Fruit fly (Drosophila melanogaster) whole organism, embryonic: ENCODE results near the gene CG14327.

Experiments
- ATbp ChIP-seq: fragments of 200-800 bp; sonication (Bioruptor generic); optimal IDR thresholded peaks from 2 replicates; lab custom pipeline; 2017; ENCODE audit warnings: missing biosample characterization, mild to moderate bottlenecking, missing genetic modification characterization, missing genetic modification reagents
- Atf-2 ChIP-seq: fragments of 200-800 bp; sonication (Bioruptor generic); optimal IDR thresholded peaks from 2 replicates; lab custom pipeline; 2016; ENCODE audit warnings: missing biosample characterization, missing genetic modification characterization
- Awh ChIP-seq: fragments of 200-800 bp; sonication (Bioruptor generic); IDR thresholded peaks from 2 replicates; pipeline ENCODE4, ENCODE4 v1.3.6; 2022; ENCODE audit warnings: missing biosample characterization, missing genetic modification characterization
- Bdp1 ChIP-seq: fragments of 200-800 bp; sonication (Bioruptor generic); optimal IDR thresholded peaks from 3 replicates; lab custom pipeline; 2016; ENCODE audit warnings: missing biosample characterization, missing genetic modification characterization
- Bteb2 ChIP-seq: fragments of 200-800 bp; sonication (Bioruptor generic); optimal IDR thresholded peaks from 2 replicates; lab custom pipeline; 2016; ENCODE audit warnings: missing biosample characterization, missing genetic modification characterization
- CG10321 ChIP-seq: fragments of 200-800 bp; sonication (Bioruptor generic); IDR thresholded peaks from 2 replicates; pipeline ENCODE4 v1.3.6; 2022; ENCODE audit warnings: missing biosample characterization, missing genetic modification characterization
- CG10366 ChIP-seq: fragments of 200-800 bp; sonication (Bioruptor generic); IDR thresholded peaks from 2 replicates; pipeline ENCODE4 v1.3.6; 2022; ENCODE audit warnings: missing biosample characterization, missing genetic modification characterization
- CG11093 ChIP-seq: fragments of 200-800 bp; sonication (Bioruptor generic); IDR thresholded peaks from 3 replicates; pipeline ENCODE4 v1.3.6; 2022; ENCODE audit warnings: missing biosample characterization, missing genetic modification characterization
- CG12769 ChIP-seq: fragments of 200-800 bp; sonication (Bioruptor generic); optimal IDR thresholded peaks from 2 replicates; lab custom pipeline; 2019; ENCODE audit warnings: missing biosample characterization, mild to moderate bottlenecking, missing genetic modification characterization, moderate library complexity
- CG13296 ChIP-seq: fragments of 200-800 bp; sonication (Bioruptor generic); optimal IDR thresholded peaks from 3 replicates; lab custom pipeline; 2018; ENCODE audit warnings: missing biosample characterization, mild to moderate bottlenecking, missing genetic modification characterization
- CG13894 ChIP-seq: fragments of 200-800 bp; sonication (Bioruptor generic); optimal IDR thresholded peaks from 3 replicates; lab custom pipeline; 2018; ENCODE audit warnings: missing biosample characterization, mild to moderate bottlenecking, missing genetic modification characterization, moderate library complexity
- CG15011 ChIP-seq: fragments of 200-800 bp; sonication (Bioruptor generic); optimal IDR thresholded peaks from 3 replicates; lab custom pipeline; 2018; ENCODE audit warnings: missing biosample characterization, mild to moderate bottlenecking, missing genetic modification characterization
- CG15269 ChIP-seq: fragments of 200-800 bp; sonication (Bioruptor generic); optimal IDR thresholded peaks from 2 replicates; lab custom pipeline; 2018; ENCODE audit warnings: missing biosample characterization, mild to moderate bottlenecking, missing genetic modification characterization, moderate library complexity
- CG15479 ChIP-seq: fragments of 200-800 bp; sonication (Bioruptor generic); optimal IDR thresholded peaks from 3 replicates; lab custom pipeline; 2019; ENCODE audit warnings: missing biosample characterization, mild to moderate bottlenecking, missing genetic modification characterization, moderate library complexity
- CG17385 ChIP-seq: fragments of 200-800 bp; sonication (Bioruptor generic); optimal IDR thresholded peaks from 3 replicates; lab custom pipeline; 2018; ENCODE audit warnings: missing biosample characterization, mild to moderate bottlenecking, missing genetic modification characterization
- CG2678 ChIP-seq: fragments of 200-800 bp; sonication (Bioruptor generic); optimal IDR thresholded peaks from 3 replicates; lab custom pipeline; 2019; ENCODE audit warnings: missing biosample characterization, mild to moderate bottlenecking, missing genetic modification characterization, moderate library complexity
- CG31365 ChIP-seq: fragments of 200-800 bp; sonication (Bioruptor generic); optimal IDR thresholded peaks from 2 replicates; lab custom pipeline; 2018; ENCODE audit warnings: missing biosample characterization, mild to moderate bottlenecking, missing genetic modification characterization
- CG5245 ChIP-seq: fragments of 200-800 bp; sonication (Bioruptor generic); optimal IDR thresholded peaks from 3 replicates; lab custom pipeline; 2016; ENCODE audit warnings: missing biosample characterization, missing genetic modification characterization
- CG6254 ChIP-seq: fragments of 200-800 bp; sonication (Bioruptor generic); optimal IDR thresholded peaks from 3 replicates; lab custom pipeline; 2017; ENCODE audit warnings: mild to moderate bottlenecking, missing biosample characterization, missing genetic modification reagents, missing genetic modification characterization
- CG6272 ChIP-seq: fragments of 200-800 bp; sonication (Bioruptor generic); IDR thresholded peaks from 2 replicates; pipeline ENCODE4 v1.3.6; 2022; ENCODE audit warnings: missing biosample characterization, missing genetic modification characterization
- CG7745 ChIP-seq: fragments of 200-800 bp; sonication (Bioruptor generic); optimal IDR thresholded peaks from 2 replicates; lab custom pipeline; 2018; ENCODE audit warnings: missing biosample characterization, mild to moderate bottlenecking, missing genetic modification characterization, moderate library complexity
- CG8359 ChIP-seq: fragments of 200-800 bp; sonication (Bioruptor generic); optimal IDR thresholded peaks from 2 replicates; lab custom pipeline; 2017; ENCODE audit warnings: missing biosample characterization, mild to moderate bottlenecking, missing genetic modification characterization, borderline replicate concordance
- CG8924 ChIP-seq: fragments of 200-800 bp; optimal IDR thresholded peaks from 3 replicates; lab custom pipeline; 2019; ENCODE audit warnings: missing biosample characterization, mild to moderate bottlenecking, missing genetic modification characterization, moderate library complexity
- CG9727 ChIP-seq: fragments of 200-800 bp; sonication (Bioruptor generic); optimal IDR thresholded peaks from 3 replicates; lab custom pipeline; 2017; ENCODE audit warnings: missing biosample characterization, mild to moderate bottlenecking, missing genetic modification characterization
- CG9876 ChIP-seq: fragments of 200-800 bp; sonication (Bioruptor generic); optimal IDR thresholded peaks from 2 replicates; lab custom pipeline; 2016; ENCODE audit warnings: missing biosample characterization, missing genetic modification characterization
- CG9932 ChIP-seq: fragments of 200-800 bp; sonication (Bioruptor generic); IDR thresholded peaks from 2 replicates; pipeline ENCODE4 v1.3.6; 2022; ENCODE audit warnings: missing biosample characterization, missing genetic modification characterization
- Dek ChIP-seq: fragments of 200-800 bp; sonication (Bioruptor generic); optimal IDR thresholded peaks from 3 replicates; lab custom pipeline; 2019; ENCODE audit warnings: missing biosample characterization, mild to moderate bottlenecking, missing genetic modification characterization, moderate library complexity
- Gug ChIP-seq: fragments of 200-800 bp; sonication (Bioruptor generic); IDR thresholded peaks from 4 replicates; pipeline ENCODE4 v1.3.6; 2022; ENCODE audit warnings: missing biosample characterization, missing genetic modification characterization
- Hand ChIP-seq: fragments of 200-800 bp; sonication (Bioruptor generic); optimal IDR thresholded peaks from 2 replicates; lab custom pipeline; 2017; ENCODE audit warnings: mild to moderate bottlenecking, missing biosample characterization, missing genetic modification reagents, missing genetic modification characterization
- abd-A ChIP-seq: fragments of 200-800 bp; sonication (Bioruptor generic); optimal IDR thresholded peaks from 3 replicates; lab custom pipeline; 2019; ENCODE audit warnings: missing biosample characterization, mild to moderate bottlenecking, missing genetic modification characterization, moderate library complexity
- cad ChIP-seq: fragments of >200 bp; optimal IDR thresholded peaks from 2 replicates; lab custom pipeline; 2017; ENCODE audit warnings: missing biosample characterization, missing genetic modification characterization
- da ChIP-seq: fragments of 200-800 bp; sonication (Bioruptor generic); optimal IDR thresholded peaks from 2 replicates; lab custom pipeline; 2016; ENCODE audit warnings: missing biosample characterization, missing genetic modification characterization
- dpn ChIP-seq, 2 experiments: fragments of 200-800 bp; sonication (Bioruptor generic); optimal IDR thresholded peaks; 3 replicates each; lab custom pipeline; 2016; ENCODE audit warnings: missing biosample characterization in 2 of 2, missing genetic modification characterization in 2 of 2
- klu ChIP-seq: fragments of 200-800 bp; sonication (Bioruptor generic); IDR thresholded peaks from 2 replicates; pipeline ENCODE4 v1.3.6; 2022; ENCODE audit warnings: missing biosample characterization, missing genetic modification characterization
- lab ChIP-seq: fragments of 200-800 bp; sonication (Bioruptor generic); optimal IDR thresholded peaks from 3 replicates; lab custom pipeline; 2017; ENCODE audit warnings: missing biosample characterization, missing genetic modification characterization, mild to moderate bottlenecking, moderate library complexity, missing genetic modification reagents
- nerfin-1 ChIP-seq: fragments of 200-800 bp; sonication (Bioruptor generic); optimal IDR thresholded peaks from 3 replicates; lab custom pipeline; 2019; ENCODE audit warnings: missing biosample characterization, mild to moderate bottlenecking, missing genetic modification characterization, moderate library complexity
- nmo ChIP-seq: fragments of 200-800 bp; sonication (Bioruptor generic); optimal IDR thresholded peaks from 2 replicates; lab custom pipeline; 2018; ENCODE audit warnings: missing biosample characterization, mild to moderate bottlenecking, missing genetic modification characterization, moderate library complexity
- phol ChIP-seq: fragments of 200-800 bp; sonication (Bioruptor generic); optimal IDR thresholded peaks from 3 replicates; lab custom pipeline; 2018; ENCODE audit warnings: missing biosample characterization, mild to moderate bottlenecking, missing genetic modification characterization, moderate library complexity
- prd ChIP-seq, 3 experiments: fragments of >200 bp in 2 of 3; fragments of 200-800 bp in 1 of 3; sonication (Bioruptor generic) in 1 of 3; optimal IDR thresholded peaks in 2 of 3; IDR thresholded peaks in 1 of 3; 2 replicates in 2 of 3; 3 replicates in 1 of 3; pipeline versions ENCODE4 v1.3.6 to Lab custom; 2017 to 2022; ENCODE audit warnings: missing biosample characterization in 1 of 3, missing genetic modification characterization in 1 of 3
- rib ChIP-seq: fragments of 200-800 bp; sonication (Bioruptor generic); IDR thresholded peaks from 2 replicates; pipeline ENCODE4 v1.3.6; 2022; ENCODE audit warnings: missing biosample characterization, missing genetic modification characterization
- sens ChIP-seq: fragments of 200-800 bp; sonication (Bioruptor generic); peaks from one replicate; lab custom pipeline; 2016; ENCODE audit warnings: missing biosample characterization, missing genetic modification characterization
- sens-2 ChIP-seq: fragments of 200-800 bp; sonication (Bioruptor generic); IDR thresholded peaks from 2 replicates; pipeline ENCODE4 v1.3.6; 2022; ENCODE audit warnings: missing biosample characterization, missing genetic modification characterization
- slp2 ChIP-seq: fragments of 200-800 bp; sonication (Bioruptor generic); optimal IDR thresholded peaks from 2 replicates; lab custom pipeline; 2016; ENCODE audit warnings: missing biosample characterization, missing genetic modification characterization
- tll ChIP-seq, 2 experiments: fragments of 200-800 bp in 1 of 2; fragments of >200 bp in 1 of 2; sonication (Bioruptor generic) in 1 of 2; optimal IDR thresholded peaks; 2 replicates each; lab custom pipeline; 2017 to 2019; ENCODE audit warnings: missing biosample characterization in 2 of 2, missing genetic modification characterization in 2 of 2, mild to moderate bottlenecking in 1 of 2, moderate library complexity in 1 of 2
- yki ChIP-seq: fragments of >200 bp; optimal IDR thresholded peaks from 3 replicates; lab custom pipeline; 2018
- zen2 ChIP-seq: fragments of 200-800 bp; sonication (Bioruptor generic); IDR thresholded peaks from 3 replicates; pipeline ENCODE4 v1.3.6; 2022; ENCODE audit warnings: missing biosample characterization, missing genetic modification characterization; ENCODE audit not compliant: partially characterized antibody

CG14327 gene

DNA sequence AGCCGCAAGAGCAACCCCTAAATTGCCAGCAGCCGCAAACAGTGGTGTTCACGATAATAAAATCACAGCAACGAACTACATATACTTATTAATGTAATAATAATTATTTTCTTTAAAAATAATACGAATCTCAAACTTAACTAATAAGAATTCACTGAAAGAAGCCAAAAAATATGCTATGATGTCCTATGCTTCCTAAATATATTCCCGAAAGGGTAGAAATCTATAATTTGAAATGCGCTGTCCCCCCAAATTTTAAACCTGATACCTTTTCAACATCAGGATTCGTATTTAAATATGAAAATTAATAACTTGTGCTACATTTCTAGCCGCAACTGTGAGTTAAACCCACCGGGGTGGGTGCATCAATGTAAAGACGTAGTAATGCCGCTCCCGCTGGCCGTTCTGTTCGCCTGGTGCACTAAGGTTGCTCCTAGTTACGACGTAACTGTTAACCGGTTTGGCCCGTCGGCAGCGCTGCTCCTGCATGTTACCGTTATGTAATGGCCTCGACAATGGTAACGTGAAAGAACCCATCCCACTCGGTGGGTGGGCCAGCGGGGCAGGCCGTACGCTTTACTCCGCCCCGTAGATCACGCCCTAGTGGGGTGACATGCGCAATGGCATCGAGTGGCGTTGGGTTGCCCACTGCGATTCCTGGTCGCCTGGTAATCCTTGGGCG is 9.2 kb upstream of the CG14327 start (continued):
- peak; percentile 77 for TF ChIP-seq CG8359 (GFP tag; lab: Kevin White, UChicago)
- no peak for TF ChIP-seq sens-2
- TF ChIP-seq CG5245 = no peak
- peak; percentile 33; the same call in 1 of the 2 replicates for TF ChIP-seq CG6272 (GFP tag; lab: Robert Waterston, UW)
- TF ChIP-seq CG10321 (GFP tag; lab: Robert Waterston, UW) = no peak
- TF ChIP-seq cad (GFP tag; lab: Kevin White, UChicago) = no peak
- peak; percentile 9 for TF ChIP-seq Atf-2 (GFP tag; lab: Kevin White, UChicago)
- no peak for TF ChIP-seq yki
- TF ChIP-seq nerfin-1 (tag; lab: Kevin White, UChicago) = peak; percentile 47
- peak; percentile 37 to 61 for TF ChIP-seq dpn (GFP tag; optimal IDR thresholded peaks at IDR 0.05; lab: Kevin White, UChicago)
- TF ChIP-seq CG13894 = peak; percentile 12
- TF ChIP-seq CG17385 (GFP tag; lab: Kevin White, UChicago) = peak; percentile 83
- peak; percentile 25 for TF ChIP-seq CG12769 (tag; lab: Kevin White, UChicago)
- peak; percentile 79 for TF ChIP-seq ATbp (GFP tag; lab: Kevin White, UChicago)
- no peak for TF ChIP-seq Bteb2
- TF ChIP-seq Bdp1 (GFP tag; lab: Kevin White, UChicago) = peak; percentile 33
- no peak for TF ChIP-seq CG9876 (GFP tag; lab: Kevin White, UChicago)
- no peak for TF ChIP-seq CG15479 (GFP tag; lab: Kevin White, UChicago)
- TF ChIP-seq nmo (GFP tag; lab: Kevin White, UChicago) = peak; percentile 92
- TF ChIP-seq, all 482 proteins: peak for 300

DNA sequence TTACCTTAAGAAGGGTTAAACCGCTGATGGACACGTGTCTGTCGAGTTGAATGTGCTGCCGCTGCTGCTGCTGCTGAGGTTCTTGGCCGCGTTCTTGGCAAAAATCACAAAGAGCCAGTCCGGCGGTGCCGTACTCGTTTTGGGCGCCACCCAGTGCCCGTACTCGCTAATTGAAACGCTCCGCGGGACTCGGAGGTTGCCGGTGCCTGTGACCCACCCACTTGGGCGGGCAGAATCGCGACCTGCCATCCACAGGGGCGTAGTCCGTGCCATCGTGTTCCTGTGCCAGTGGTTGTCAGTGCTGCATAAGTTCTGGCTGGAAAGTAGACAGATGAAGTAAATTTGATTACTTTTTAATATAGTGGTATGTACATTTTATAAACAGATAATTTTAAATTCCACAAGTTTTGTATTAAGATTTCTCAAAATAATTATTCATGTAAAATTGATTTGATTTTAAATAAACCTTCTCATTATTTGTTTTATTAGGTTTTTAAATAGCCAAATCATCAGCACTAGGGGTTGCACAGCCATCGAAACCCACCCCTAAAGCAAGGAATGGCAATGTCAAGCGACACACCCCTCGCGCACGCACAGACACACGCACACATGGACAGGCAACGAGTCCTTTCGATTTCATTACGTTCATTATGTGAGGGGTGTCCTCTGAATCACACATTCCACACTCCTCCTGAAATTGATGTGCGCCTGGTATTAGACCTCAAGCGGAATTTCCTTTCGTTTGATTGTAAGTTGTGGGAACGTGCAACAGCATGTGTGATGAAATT is 8.4 kb upstream of the CG14327 start:
- peak; percentile 94 for TF ChIP-seq abd-A (tag; lab: Kevin White, UChicago)
- TF ChIP-seq tll (GFP tag; optimal IDR thresholded peaks at IDR 0.05; lab: Kevin White, UChicago) = peak in 1 of 2 experiments; percentile 19
- TF ChIP-seq phol (tag; lab: Kevin White, UChicago) = peak; percentile 11
- peak; percentile 40 for TF ChIP-seq lab (GFP tag; lab: Kevin White, UChicago)
- peak; percentile 15 for TF ChIP-seq CG15011
- no peak for TF ChIP-seq slp2 (GFP tag; lab: Kevin White, UChicago)
- TF ChIP-seq sens (GFP tag; lab: Kevin White, UChicago) = peak; percentile 78
- TF ChIP-seq Hand = peak; percentile 10
- 0 out of 2 replicates have a peak, but pooled peaks have one; percentile 15 for TF ChIP-seq Awh (GFP tag; lab: Robert Waterston, UW)
- peak; percentile 34 for TF ChIP-seq CG7745
- no peak for TF ChIP-seq CG31365
- TF ChIP-seq zen2 (GFP tag; lab: Robert Waterston, UW) = 0 out of 3 replicates have a peak, but pooled peaks have one; percentile 19
- peak; percentile 40 for TF ChIP-seq CG9727 (GFP tag; lab: Kevin White, UChicago)
- TF ChIP-seq CG9932 (GFP tag; lab: Robert Waterston, UW) = peak; percentile 9; the same call in 1 of the 2 replicates
- peak; percentile 11 for TF ChIP-seq CG6254 (GFP tag; lab: Kevin White, UChicago)
- peak; percentile 6 for TF ChIP-seq CG15269 (tag; lab: Kevin White, UChicago)
- TF ChIP-seq CG10366 = no peak
- TF ChIP-seq CG2678 (tag; lab: Kevin White, UChicago) = peak; percentile 53
- TF ChIP-seq CG8924 (tag; lab: Kevin White, UChicago) = peak; percentile 40
- peak; percentile 6 for TF ChIP-seq Dek (tag; lab: Kevin White, UChicago)
- no peak for TF ChIP-seq Gug (GFP tag; lab: Robert Waterston, UW)
- TF ChIP-seq da (GFP tag; lab: Kevin White, UChicago) = no peak
- TF ChIP-seq CG11093 (GFP tag; lab: Robert Waterston, UW) = 0 out of 3 replicates have a peak, but pooled peaks have one; percentile 18
- peak; percentile 72; the same call in 1 of the 2 replicates for TF ChIP-seq rib (GFP tag; lab: Robert Waterston, UW)
- TF ChIP-seq klu = 0 out of 2 replicates have a peak, but pooled peaks have one; percentile 20
- no peak for TF ChIP-seq prd (optimal IDR thresholded peaks at IDR 0.05; lab: Kevin White, UChicago)
- TF ChIP-seq prd (GFP tag; IDR thresholded peaks at IDR 0.05; lab: Robert Waterston, UW) = 0 out of 3 replicates have a peak, but pooled peaks have one; percentile 25
- TF ChIP-seq CG13296 (GFP tag; lab: Kevin White, UChicago) = peak; percentile 16
